Worm (Caenorhabditis elegans) whole organism, L3 larva: ENCODE data around the gene fmi-1.

Experiments used
- R02D3.7 ChIP-seq: fragments of 150-350 bp; optimal IDR thresholded peaks from 2 replicates; lab custom pipeline; 2014; ENCODE audit warnings: missing biosample characterization, missing genetic modification characterization
- ZK546.5 ChIP-seq: sonication (generic microtip); optimal IDR thresholded peaks from 2 replicates; lab custom pipeline; 2017; ENCODE audit warnings: missing biosample characterization, missing genetic modification characterization
- ama-1 ChIP-seq: fragments of 150-350 bp; optimal IDR thresholded peaks from 2 replicates; lab custom pipeline; 2018
- ceh-28 ChIP-seq: fragments of 150-350 bp; optimal IDR thresholded peaks from 2 replicates; lab custom pipeline; 2014; ENCODE audit warnings: missing biosample characterization, missing genetic modification reagents, missing genetic modification characterization
- ceh-9 ChIP-seq: sonication (generic microtip); optimal IDR thresholded peaks from 2 replicates; lab custom pipeline; 2018; ENCODE audit warnings: missing biosample characterization, missing genetic modification characterization
- daf-12 ChIP-seq: fragments of 150-350 bp; optimal IDR thresholded peaks from 2 replicates; lab custom pipeline; 2014; ENCODE audit warnings: missing biosample characterization, missing genetic modification reagents, missing genetic modification characterization
- elt-1 ChIP-seq: fragments of 150-350 bp; optimal IDR thresholded peaks from 2 replicates; lab custom pipeline; 2014; ENCODE audit warnings: missing biosample characterization, missing genetic modification characterization
- elt-2 ChIP-seq: sonication (generic microtip); optimal IDR thresholded peaks from 2 replicates; lab custom pipeline; 2016; ENCODE audit warnings: missing genetic modification reagents, mild to moderate bottlenecking, missing genetic modification characterization, missing compliant biosample characterization
- elt-3 ChIP-seq, 3 experiments: fragments of 150-350 bp in 1 of 3; sonication (generic microtip) in 2 of 3; optimal IDR thresholded peaks; 2 replicates in 2 of 3; 4 replicates in 1 of 3; lab custom pipeline; 2014 to 2017; ENCODE audit warnings: missing biosample characterization in 3 of 3, missing genetic modification characterization in 3 of 3
- eor-1 ChIP-seq, 2 experiments: fragments of 150-350 bp; optimal IDR thresholded peaks; 2 replicates each; lab custom pipeline; 2014 to 2018; ENCODE audit warnings: missing biosample characterization in 2 of 2, missing genetic modification characterization in 2 of 2
- fkh-10 ChIP-seq: sonication (generic microtip); optimal IDR thresholded peaks from 2 replicates; lab custom pipeline; 2017; ENCODE audit warnings: missing biosample characterization, missing genetic modification reagents, missing genetic modification characterization
- fos-1 ChIP-seq: fragments of 150-350 bp; optimal IDR thresholded peaks from 2 replicates; lab custom pipeline; 2014; ENCODE audit warnings: missing biosample characterization, missing genetic modification characterization
- hmg-11 ChIP-seq: sonication (generic microtip); optimal IDR thresholded peaks from 2 replicates; lab custom pipeline; 2016; ENCODE audit warnings: missing genetic modification characterization, missing compliant biosample characterization
- jun-1 ChIP-seq: fragments of 150-350 bp; optimal IDR thresholded peaks from 2 replicates; lab custom pipeline; 2014; ENCODE audit warnings: missing biosample characterization, missing genetic modification reagents, missing genetic modification characterization
- lin-39 ChIP-seq: fragments of 150-350 bp; optimal IDR thresholded peaks from 2 replicates; lab custom pipeline; 2018; ENCODE audit warnings: missing biosample characterization, missing genetic modification reagents, missing genetic modification characterization
- lsy-12 ChIP-seq: sonication (generic microtip); optimal IDR thresholded peaks from 2 replicates; lab custom pipeline; 2016; ENCODE audit warnings: mild to moderate bottlenecking, missing genetic modification characterization, missing compliant biosample characterization
- mml-1 ChIP-seq: fragments of 150-350 bp; sonication (generic microtip); optimal IDR thresholded peaks from 3 replicates; lab custom pipeline; 2014; ENCODE audit warnings: missing biosample characterization, missing genetic modification characterization
- nfya-1 ChIP-seq: sonication (generic microtip); optimal IDR thresholded peaks from 2 replicates; lab custom pipeline; 2017; ENCODE audit warnings: missing genetic modification characterization, mild to moderate bottlenecking, missing compliant biosample characterization, antibody characterized with exemption, moderate library complexity; ENCODE audit not compliant: insufficient read depth
- nhr-23 ChIP-seq: fragments of 150-350 bp; optimal IDR thresholded peaks from 2 replicates; lab custom pipeline; 2014; ENCODE audit warnings: missing biosample characterization, missing genetic modification reagents, missing genetic modification characterization
- nhr-25 ChIP-seq: sonication (generic microtip); optimal IDR thresholded peaks from 2 replicates; lab custom pipeline; 2017; ENCODE audit warnings: missing biosample characterization, missing genetic modification characterization
- nhr-28 ChIP-seq: fragments of 150-350 bp; optimal IDR thresholded peaks from 2 replicates; lab custom pipeline; 2014; ENCODE audit warnings: missing biosample characterization, missing genetic modification characterization
- nhr-43 ChIP-seq: sonication (generic microtip); optimal IDR thresholded peaks from 2 replicates; lab custom pipeline; 2016; ENCODE audit warnings: mild to moderate bottlenecking, missing genetic modification characterization, missing compliant biosample characterization; ENCODE audit not compliant: poor library complexity, severe bottlenecking
- nhr-76 ChIP-seq: fragments of 150-350 bp; sonication (generic microtip); optimal IDR thresholded peaks from 5 replicates; lab custom pipeline; 2014; ENCODE audit warnings: missing biosample characterization, missing genetic modification characterization
- nhr-77 ChIP-seq: fragments of 150-350 bp; optimal IDR thresholded peaks from 2 replicates; lab custom pipeline; 2014; ENCODE audit warnings: missing biosample characterization, missing genetic modification characterization
- pha-4 ChIP-seq: fragments of 150-350 bp; optimal IDR thresholded peaks from 2 replicates; lab custom pipeline; 2014; ENCODE audit warnings: missing biosample characterization, missing genetic modification reagents, missing genetic modification characterization
- pqm-1 ChIP-seq: fragments of 150-350 bp; optimal IDR thresholded peaks from 2 replicates; lab custom pipeline; 2017; ENCODE audit warnings: missing biosample characterization, missing genetic modification characterization, inconsistent platforms
- tbx-2 ChIP-seq: sonication (generic microtip); optimal IDR thresholded peaks from 2 replicates; lab custom pipeline; 2016; ENCODE audit warnings: mild to moderate bottlenecking, missing genetic modification characterization, missing compliant biosample characterization
- unc-39 ChIP-seq: sonication (generic microtip); optimal IDR thresholded peaks from 4 replicates; lab custom pipeline; 2017; ENCODE audit warnings: missing biosample characterization, missing genetic modification characterization
- unc-62 ChIP-seq: fragments of 150-350 bp; sonication (generic microtip); optimal IDR thresholded peaks from 4 replicates; lab custom pipeline; 2014; ENCODE audit warnings: missing biosample characterization, missing genetic modification reagents, missing genetic modification characterization
- zag-1 ChIP-seq: fragments of 150-350 bp; optimal IDR thresholded peaks from 2 replicates; lab custom pipeline; 2014; ENCODE audit warnings: missing biosample characterization, missing genetic modification characterization

fmi-1 gene

ce11 chrV:12988256-12988655, 30.6 kb upstream of the fmi-1 start, which contains the start of gene F15B9.8:
Gene F15B9.8 (plus strand): TSS chrV:12988556.
- TF ChIP-seq fos-1 (tag; lab: Kevin White, UChicago) (no peak), ZK546.5 (tag; lab: Kevin White, UChicago) (no peak), nhr-43 (no peak), fkh-10 (GFP tag; lab: Kevin White, UChicago) (no peak), nhr-77 (tag; lab: Kevin White, UChicago) (no peak), ceh-9 (no peak), elt-3 (tag; optimal IDR thresholded peaks at IDR 0.05; lab: Kevin White, UChicago) (no peak), lsy-12 (tag; lab: Kevin White, UChicago) (no peak), R02D3.7 (no peak)

DNA sequence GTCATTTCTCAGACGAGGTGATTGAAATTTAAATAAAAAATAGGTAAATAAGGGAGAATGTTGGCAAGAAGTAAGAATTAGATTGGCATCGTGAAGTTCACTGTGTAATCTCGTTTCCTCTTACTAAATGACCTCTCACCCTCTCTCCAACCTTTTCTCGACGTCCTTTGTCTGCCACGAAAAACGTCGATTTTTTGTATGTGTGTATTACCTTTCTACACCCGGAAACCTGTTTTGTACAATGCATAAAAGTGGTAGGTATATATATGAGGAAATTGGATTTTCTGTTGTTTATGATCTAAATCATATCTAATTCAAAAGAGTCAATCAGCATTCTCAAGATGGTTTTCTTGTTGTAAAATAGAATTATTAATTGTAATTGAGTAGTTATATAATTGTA, 26.0 kb upstream of the fmi-1 start, which contains the start of the genes F15B9.11 and dsl-7:
TSS of gene F15B9.11 (minus strand) at position 5 of the 400 bp plus-strand sequence.
TSS of gene dsl-7 (plus strand) at position 260 of the 400 bp plus-strand sequence.
- TF ChIP-seq elt-1 (tag; lab: Kevin White, UChicago) = peak; percentile 17
- no peak for TF ChIP-seq mml-1 (tag; lab: Kevin White, UChicago)
- TF ChIP-seq nhr-25 = peak; percentile 73
- TF ChIP-seq, all 47 proteins: peak for 2

DNA sequence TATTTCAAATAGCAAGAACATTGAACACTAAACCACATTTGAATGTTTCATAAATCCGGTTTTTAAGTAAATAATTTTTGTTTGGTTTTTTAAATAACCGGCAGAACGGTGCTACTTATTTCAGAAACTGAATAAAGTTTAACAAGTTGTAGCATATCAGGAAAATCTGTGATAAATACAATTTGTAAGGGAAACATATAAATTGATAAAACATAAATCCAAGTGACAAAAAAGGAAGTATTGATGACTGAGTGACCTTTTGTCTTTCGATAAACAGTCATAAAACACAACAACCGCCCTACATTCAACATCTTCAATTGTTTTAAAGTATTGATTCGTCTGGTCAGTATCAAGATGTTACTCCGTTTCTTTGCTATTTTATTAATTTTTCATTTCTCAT, 23.6 kb upstream of the fmi-1 start, which contains the start of gene far-5:
TSS of gene far-5 (plus strand) at position 301 of the 400 bp plus-strand sequence.
- peak; percentile 2 for TF ChIP-seq nhr-23 (tag; lab: Kevin White, UChicago)
- TF ChIP-seq tbx-2 (tag; lab: Kevin White, UChicago) = no peak
- TF ChIP-seq, all 47 proteins: peak for 1

DNA sequence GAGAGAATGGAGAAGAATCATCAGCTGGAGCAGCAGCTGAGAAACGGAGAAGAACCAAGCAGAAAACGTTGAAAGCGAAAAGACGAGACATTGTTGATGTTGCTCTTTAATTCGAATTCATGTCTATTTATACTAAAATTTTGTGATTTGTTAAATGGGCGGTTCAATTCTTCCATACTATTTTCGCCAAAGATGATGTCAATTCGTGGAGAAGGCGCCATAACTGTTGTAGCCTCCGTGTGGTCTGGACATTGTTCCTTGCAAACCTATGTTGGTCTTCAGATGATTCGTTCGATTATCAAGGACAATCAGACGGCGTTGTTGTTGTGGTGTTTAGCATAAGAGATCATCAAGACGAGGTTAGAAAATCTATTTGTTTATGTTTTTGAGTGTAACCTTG, 21.4 kb upstream of the fmi-1 start, which contains the start of gene far-3:
TSS of gene far-3 (minus strand) at position 101 of the 400 bp plus-strand sequence.
- TF ChIP-seq ama-1 (lab: Kevin White, UChicago) (no peak), zag-1 (tag; lab: Kevin White, UChicago) (no peak), ceh-28 (tag; lab: Kevin White, UChicago) (no peak), pha-4 (tag; lab: Kevin White, UChicago) (no peak), unc-39 (tag; lab: Kevin White, UChicago) (no peak), ZK546.5 (tag; lab: Kevin White, UChicago) (no peak), nhr-76 (tag; lab: Kevin White, UChicago) (no peak), lin-39 (tag; lab: Kevin White, UChicago) (no peak), daf-12 (no peak), unc-62 (GFP tag; lab: Kevin White, UChicago) (no peak)

DNA sequence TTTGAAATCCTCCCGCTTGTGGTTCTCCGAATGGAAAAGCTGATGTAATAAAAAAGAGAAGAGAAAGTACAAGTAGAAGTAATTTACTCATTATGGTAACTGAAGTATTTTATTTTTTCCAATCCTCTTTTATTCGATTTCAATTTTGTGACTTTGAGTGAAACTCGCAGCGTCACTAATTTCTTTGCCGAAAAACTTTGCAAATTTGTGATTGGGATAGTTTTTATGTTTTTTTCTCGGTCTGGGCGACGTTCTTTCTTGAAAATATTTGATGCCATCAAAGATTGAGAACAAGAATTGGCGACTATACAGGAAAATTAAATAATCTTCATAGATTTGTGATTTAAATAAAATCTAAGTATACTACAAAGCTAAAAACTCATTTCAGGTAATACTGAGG, 19.3 kb upstream of the fmi-1 start, which contains the start of gene far-4:
TSS of gene far-4 (minus strand) at position 101 of the 400 bp plus-strand sequence.
- TF ChIP-seq lsy-12 (tag; lab: Kevin White, UChicago) (no peak), elt-3 (tag; optimal IDR thresholded peaks at IDR 0.05; lab: Kevin White, UChicago) (no peak), ZK546.5 (tag; lab: Kevin White, UChicago) (no peak), fos-1 (tag; lab: Kevin White, UChicago) (no peak), eor-1 (tag; optimal IDR thresholded peaks at IDR 0.05; lab: Kevin White, UChicago) (no peak), nhr-28 (tag; lab: Kevin White, UChicago) (no peak), lin-39 (tag; lab: Kevin White, UChicago) (no peak), pqm-1 (tag; lab: Kevin White, UChicago) (no peak), elt-1 (tag; lab: Kevin White, UChicago) (no peak), elt-2 (tag; lab: Kevin White, UChicago) (no peak), hmg-11 (no peak), nhr-43 (no peak)
- TF ChIP-seq, all 47 proteins: peak for 0

- TF ChIP-seq mml-1 (tag; lab: Kevin White, UChicago) (no peak), jun-1 (no peak), nfya-1 (tag; lab: Kevin White, UChicago) (no peak), nhr-28 (tag; lab: Kevin White, UChicago) (no peak), fkh-10 (GFP tag; lab: Kevin White, UChicago) (no peak)
Observed at ce11 chrV:13000068-13000467, 18.8 kb upstream of the fmi-1 start.
